Fruit fly (Drosophila melanogaster): ENCODE results near the gene Vps16A.

Vps16A gene

DNA sequence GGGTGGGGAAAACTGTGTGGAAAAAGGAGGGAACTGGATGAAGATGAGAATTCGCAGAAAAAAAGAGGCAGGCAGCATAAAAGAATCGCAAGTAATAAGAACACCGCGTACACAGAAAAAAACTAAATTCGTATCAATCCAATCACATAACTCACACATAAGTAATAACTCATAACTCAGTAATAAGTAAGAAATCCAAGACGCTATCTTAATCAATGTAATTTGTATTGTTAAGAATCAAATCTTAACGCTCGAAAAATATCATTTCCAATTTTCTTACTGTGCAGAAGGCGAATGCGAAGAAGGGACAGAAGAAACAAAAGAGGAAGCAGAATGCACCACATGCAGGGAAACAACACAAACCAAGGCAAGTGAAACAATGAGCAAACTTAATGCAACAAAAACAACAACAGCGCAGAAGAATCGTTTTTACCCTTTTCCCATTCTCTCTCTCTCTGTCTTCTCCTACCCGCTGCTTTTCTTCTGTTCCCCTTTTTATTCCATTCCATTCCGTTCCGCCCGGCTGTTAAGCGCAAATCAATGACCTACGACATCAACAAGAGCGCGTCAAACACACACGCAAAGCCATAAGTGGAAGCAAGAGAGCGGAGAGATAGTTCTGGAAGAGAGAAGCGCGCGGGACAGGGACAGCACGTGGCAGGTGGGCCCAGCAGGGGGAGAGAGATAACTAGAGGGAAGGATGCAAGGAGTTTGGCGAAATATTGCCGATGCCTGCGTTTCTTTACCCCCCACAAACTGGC is 37.6 kb upstream of the Vps16A start:
- TF ChIP-seq Nf-YC (tag; optimal IDR thresholded peaks at IDR 0.05) (no peak), CG3065 (GFP tag; optimal IDR thresholded peaks at IDR 0.05) (no peak), CG12769 (tag; optimal IDR thresholded peaks at IDR 0.05) (peak; percentile 86), CG11456 (GFP tag; IDR thresholded peaks at IDR 0.05) (0 out of 3 replicates have a peak, but pooled peaks have one; percentile 53), lilli (GFP tag; optimal IDR thresholded peaks at IDR 0.05) (peak; percentile 76), stwl (tag; optimal IDR thresholded peaks at IDR 0.05) (peak; percentile 55), CG13775 (GFP tag; optimal IDR thresholded peaks at IDR 0.05) (peak; percentile 85), CG11093 (GFP tag; IDR thresholded peaks at IDR 0.05) (no peak), vvl (GFP tag; IDR thresholded peaks at IDR 0.05) (peak; percentile 85), schlank (tag; optimal IDR thresholded peaks at IDR 0.05) (no peak), gro (GFP tag; optimal IDR thresholded peaks at IDR 0.05) (peak; percentile 36), Drgx (GFP tag; IDR thresholded peaks at IDR 0.05) (peak; percentile 95), dati (GFP tag; IDR thresholded peaks at IDR 0.05) (no peak), z (GFP tag; IDR thresholded peaks at IDR 0.05) (peak; percentile 46; the same call in 1 of the 3 replicates), CG1602 (GFP tag; optimal IDR thresholded peaks at IDR 0.05) (peak; percentile 74), lov (optimal IDR thresholded peaks at IDR 0.05) (no peak), lov (GFP tag; IDR thresholded peaks at IDR 0.05) (0 out of 3 replicates have a peak, but pooled peaks have one; percentile 46), Hr39 (optimal IDR thresholded peaks at IDR 0.05) (no peak), klu (GFP tag; IDR thresholded peaks at IDR 0.05) (no peak), HLH3B (GFP tag; IDR thresholded peaks at IDR 0.05) (peak; percentile 66), CG9437 (GFP tag; optimal IDR thresholded peaks at IDR 0.05) (peak; percentile 65), CG7839 (tag; optimal IDR thresholded peaks at IDR 0.05) (peak; percentile 78), CG32767 (GFP tag; IDR thresholded peaks at IDR 0.05) (no peak), CG4707 (GFP tag; optimal IDR thresholded peaks at IDR 0.05) (no peak), HLH54F (GFP tag; optimal IDR thresholded peaks at IDR 0.05) (peak; percentile 57), tgo (GFP tag; IDR thresholded peaks at IDR 0.05) (peak; percentile 59), jing (GFP tag; optimal IDR thresholded peaks at IDR 0.05) (peak; percentile 63), Camta (GFP tag; optimal IDR thresholded peaks at IDR 0.05) (peak; percentile 81), CG7745 (tag; optimal IDR thresholded peaks at IDR 0.05) (no peak), hth (optimal IDR thresholded peaks at IDR 0.05) (no peak), CG10321 (GFP tag; IDR thresholded peaks at IDR 0.05) (peak; percentile 66), chm (GFP tag; IDR thresholded peaks at IDR 0.05) (peak; percentile 83), CG8944 (GFP tag; optimal IDR thresholded peaks at IDR 0.05) (peak; percentile 76), tll (GFP tag; optimal IDR thresholded peaks at IDR 0.05) (peak in 1 of 2 experiments; percentile 33), BtbVII (GFP tag; optimal IDR thresholded peaks at IDR 0.05) (peak; percentile 23), slou (GFP tag; optimal IDR thresholded peaks at IDR 0.05) (peak; percentile 38), cato (GFP tag; optimal IDR thresholded peaks at IDR 0.05; ENCODE audit: borderline replicate concordance) (peak; percentile 49), CG2129 (GFP tag; IDR thresholded peaks at IDR 0.05; ENCODE audit: partially characterized antibody) (no peak), CG30020 (tag; optimal IDR thresholded peaks at IDR 0.05) (peak; percentile 22), CG18011 (GFP tag; optimal IDR thresholded peaks at IDR 0.05) (peak; percentile 48), Mes4 (GFP tag; optimal IDR thresholded peaks at IDR 0.05) (peak; percentile 80), Adf1 (GFP tag; IDR thresholded peaks at IDR 0.05) (no peak), Med (GFP tag) (peak; percentile 89), CG12071 (GFP tag; optimal IDR thresholded peaks at IDR 0.05) (peak; percentile 26), Opbp (GFP tag; IDR thresholded peaks at IDR 0.05; ENCODE audit: partially characterized antibody) (no peak), sens (GFP tag) (peak; percentile 99), oc (tag; optimal IDR thresholded peaks at IDR 0.05) (peak; percentile 26), CG11085 (GFP tag; IDR thresholded peaks at IDR 0.05) (no peak), CG5953 (GFP tag; IDR thresholded peaks at IDR 0.05) (no peak), gsb-n (tag; optimal IDR thresholded peaks at IDR 0.05) (peak; percentile 77), CG13624 (GFP tag; optimal IDR thresholded peaks at IDR 0.05) (peak; percentile 73)
